Worm (Caenorhabditis elegans) whole organism, midembryonic: Measurements from ENCODE around the gene R10E8.6.

Source experiments
- T22C8.4 ChIP-seq: fragments of 200-800 bp; sonication (Bioruptor generic); IDR thresholded peaks from 2 replicates; pipeline ENCODE4 v1.3.6; 2022; ENCODE audit warnings: missing genetic modification characterization, missing compliant biosample characterization
- flt-1 ChIP-seq: fragments of 200-800 bp; sonication (Bioruptor generic); IDR thresholded peaks from 2 replicates; pipeline ENCODE4 v1.3.6; 2022; ENCODE audit warnings: missing genetic modification characterization, missing compliant biosample characterization
- klf-2 ChIP-seq: fragments of 200-800 bp; sonication (Bioruptor generic); conservative IDR thresholded peaks from 2 replicates; pipeline ENCODE4 v1.3.6; 2022; ENCODE audit warnings: missing genetic modification reagents, missing genetic modification characterization, missing compliant biosample characterization
- med-1 ChIP-seq: sonication (generic microtip); optimal IDR thresholded peaks from 2 replicates; lab custom pipeline; 2017; ENCODE audit warnings: missing genetic modification characterization, mild to moderate bottlenecking, missing compliant biosample characterization, antibody characterized with exemption, missing genetic modification reagents; ENCODE audit not compliant: insufficient read depth
- ref-1 ChIP-seq: fragments of 200-800 bp; sonication (Bioruptor generic); conservative IDR thresholded peaks from 2 replicates; pipeline ENCODE4 v1.3.6; 2022; ENCODE audit warnings: missing genetic modification reagents, missing genetic modification characterization, missing compliant biosample characterization

ce11 chrV:18243227-18243626, 23.0 kb downstream of the R10E8.6 start:
- TF ChIP-seq ref-1 (GFP tag; lab: Robert Waterston, UW): no peak
- no peak for TF ChIP-seq klf-2 (GFP tag; lab: Robert Waterston, UW)
- TF ChIP-seq med-1: no peak
- TF ChIP-seq flt-1 (GFP tag; lab: Robert Waterston, UW): no peak
- TF ChIP-seq T22C8.4 (GFP tag; lab: Robert Waterston, UW): no peak
